Fruit fly (Drosophila melanogaster) whole organism, wandering third instar larva: ENCODE data around the gene Shmt.

Experiments
- Abd-B ChIP-seq: fragments of >200 bp; optimal IDR thresholded peaks from 2 replicates; lab custom pipeline; 2017; ENCODE audit warnings: missing biosample characterization, missing genetic modification characterization
- CG32264 ChIP-seq: fragments of 200-800 bp; sonication (Bioruptor generic); optimal IDR thresholded peaks from 2 replicates; lab custom pipeline; 2016; ENCODE audit warnings: missing biosample characterization, missing genetic modification characterization
- CG9705 ChIP-seq: fragments of 200-800 bp; sonication (Bioruptor generic); optimal IDR thresholded peaks from 2 replicates; lab custom pipeline; 2018; ENCODE audit warnings: missing biosample characterization, mild to moderate bottlenecking, missing genetic modification characterization
- CrebA ChIP-seq: fragments of 200-800 bp; sonication (Bioruptor generic); optimal IDR thresholded peaks from 2 replicates; lab custom pipeline; 2016; ENCODE audit warnings: missing biosample characterization, mild to moderate bottlenecking, missing genetic modification characterization, borderline replicate concordance
- Dfd ChIP-seq: fragments of >200 bp; optimal IDR thresholded peaks from 2 replicates; lab custom pipeline; 2017; ENCODE audit warnings: missing biosample characterization, missing genetic modification characterization
- Dif ChIP-seq: fragments of 200-275, 200-300 bp; sonication (Bioruptor generic); optimal IDR thresholded peaks from 2 replicates; lab custom pipeline; 2018; ENCODE audit warnings: missing biosample characterization, missing genetic modification characterization; ENCODE audit not compliant: partially characterized antibody
- GATAd ChIP-seq: sonication (Bioruptor generic); optimal IDR thresholded peaks from 2 replicates; lab custom pipeline; 2016; ENCODE audit warnings: missing biosample characterization, missing genetic modification characterization
- HLH106 ChIP-seq: fragments of 200-800 bp; optimal IDR thresholded peaks from 3 replicates; lab custom pipeline; 2019; ENCODE audit warnings: missing biosample characterization, mild to moderate bottlenecking, missing genetic modification characterization, moderate library complexity
- Hnf4 ChIP-seq: fragments of 200-800 bp; sonication (Bioruptor generic); optimal IDR thresholded peaks from 2 replicates; lab custom pipeline; 2016; ENCODE audit warnings: missing biosample characterization, mild to moderate bottlenecking, missing genetic modification characterization
- Hr78 ChIP-seq: fragments of >200 bp; optimal IDR thresholded peaks from 2 replicates; lab custom pipeline; 2017; ENCODE audit warnings: missing biosample characterization, missing genetic modification characterization
- Hr83 ChIP-seq: fragments of 200-300 bp; sonication (Bioruptor generic); optimal IDR thresholded peaks from 2 replicates; lab custom pipeline; 2016; ENCODE audit warnings: missing biosample characterization, mild to moderate bottlenecking, missing genetic modification characterization, moderate library complexity; ENCODE audit not compliant: poor library complexity, severe bottlenecking
- Jra ChIP-seq: sonication (Bioruptor generic); optimal IDR thresholded peaks from 2 replicates; lab custom pipeline; 2016; ENCODE audit warnings: missing biosample characterization, missing genetic modification characterization
- Mio ChIP-seq: sonication (Bioruptor generic); optimal IDR thresholded peaks from 2 replicates; lab custom pipeline; 2016; ENCODE audit warnings: missing biosample characterization, missing genetic modification characterization
- Myc ChIP-seq: fragments of >200 bp; optimal IDR thresholded peaks from 2 replicates; lab custom pipeline; 2017
- N ChIP-seq: fragments of >200 bp; optimal IDR thresholded peaks from 2 replicates; lab custom pipeline; 2018; ENCODE audit warnings: missing biosample characterization, missing external identifiers, missing genetic modification characterization
- OdsH ChIP-seq: fragments of 200-800 bp; sonication (Bioruptor generic); optimal IDR thresholded peaks from 2 replicates; lab custom pipeline; 2016; ENCODE audit warnings: missing biosample characterization, mild to moderate bottlenecking, missing genetic modification characterization
- Rel ChIP-seq, 2 experiments: fragments of 200-800 bp; sonication (Bioruptor generic) in 1 of 2; optimal IDR thresholded peaks; 2 replicates in 1 of 2; 3 replicates in 1 of 2; lab custom pipeline; 2016 to 2019; ENCODE audit warnings: mild to moderate bottlenecking in 2 of 2, missing biosample characterization in 2 of 2, missing genetic modification characterization in 2 of 2, moderate library complexity in 1 of 2
- Sp1 ChIP-seq: fragments of 200-800 bp; sonication (Bioruptor generic); optimal IDR thresholded peaks from 3 replicates; lab custom pipeline; 2019; ENCODE audit warnings: missing biosample characterization, mild to moderate bottlenecking, missing genetic modification characterization, moderate library complexity
- Vsx2 ChIP-seq: fragments of 200-300, 225-300 bp; sonication (Bioruptor generic); optimal IDR thresholded peaks from 2 replicates; lab custom pipeline; 2018; ENCODE audit warnings: missing biosample characterization, missing genetic modification characterization; ENCODE audit not compliant: partially characterized antibody
- br ChIP-seq: fragments of 200-800 bp; sonication (Bioruptor generic); optimal IDR thresholded peaks from 2 replicates; lab custom pipeline; 2016; ENCODE audit warnings: missing biosample characterization, missing genetic modification characterization
- brk ChIP-seq: fragments of 200-800 bp; sonication (Bioruptor generic); optimal IDR thresholded peaks from 2 replicates; lab custom pipeline; 2016; ENCODE audit warnings: missing biosample characterization, mild to moderate bottlenecking, missing genetic modification characterization
- dl ChIP-seq, 2 experiments: fragments of 175-275, 200-275 bp in 1 of 2; fragments of 200-275 bp in 1 of 2; sonication (Bioruptor generic); optimal IDR thresholded peaks; lab custom pipeline; 2018; ENCODE audit warnings: mild to moderate bottlenecking in 2 of 2, missing biosample characterization in 2 of 2, missing genetic modification characterization in 2 of 2, moderate library complexity in 2 of 2; ENCODE audit not compliant: partially characterized antibody in 2 of 2, insufficient read depth in 1 of 2
- dmrt93B ChIP-seq: fragments of 200-800 bp; sonication (Bioruptor generic); optimal IDR thresholded peaks from 2 replicates; lab custom pipeline; 2018; ENCODE audit warnings: missing biosample characterization, mild to moderate bottlenecking, missing genetic modification characterization
- dsf ChIP-seq: sonication (Bioruptor generic); optimal IDR thresholded peaks from 2 replicates; lab custom pipeline; 2016; ENCODE audit warnings: missing biosample characterization, missing genetic modification characterization, borderline replicate concordance
- ey ChIP-seq: fragments of 200-800 bp; sonication (Bioruptor generic); optimal IDR thresholded peaks from 2 replicates; lab custom pipeline; 2016; ENCODE audit warnings: missing biosample characterization, missing genetic modification characterization
- foxo ChIP-seq, 2 experiments: fragments of 200-800 bp; sonication (Bioruptor generic); optimal IDR thresholded peaks; 2 replicates in 1 of 2; 3 replicates in 1 of 2; lab custom pipeline; 2016 to 2017; ENCODE audit warnings: missing biosample characterization in 2 of 2, missing genetic modification characterization in 2 of 2
- fru ChIP-seq: fragments of 200-800 bp; sonication (Bioruptor generic); optimal IDR thresholded peaks from 3 replicates; lab custom pipeline; 2016; ENCODE audit warnings: missing biosample characterization, mild to moderate bottlenecking, missing genetic modification characterization
- h ChIP-seq: fragments of 200-800 bp; sonication (Bioruptor generic); optimal IDR thresholded peaks from 3 replicates; lab custom pipeline; 2016; ENCODE audit warnings: missing biosample characterization, mild to moderate bottlenecking, missing genetic modification characterization
- jim ChIP-seq: fragments of 175-275, 200-325 bp; sonication (Bioruptor generic); optimal IDR thresholded peaks from 2 replicates; lab custom pipeline; 2016; ENCODE audit warnings: missing biosample characterization, mild to moderate bottlenecking, missing genetic modification characterization
- lola ChIP-seq: fragments of >200 bp; optimal IDR thresholded peaks from 2 replicates; lab custom pipeline; 2017; ENCODE audit warnings: missing biosample characterization, missing genetic modification characterization
- pan ChIP-seq: fragments of >200 bp; optimal IDR thresholded peaks from 2 replicates; lab custom pipeline; 2017
- psq ChIP-seq: fragments of 200-800 bp; sonication (Bioruptor generic); optimal IDR thresholded peaks from 3 replicates; lab custom pipeline; 2017; ENCODE audit warnings: missing biosample characterization, mild to moderate bottlenecking, missing genetic modification characterization, moderate library complexity
- rgr ChIP-seq: fragments of 200-800 bp; sonication (Bioruptor generic); optimal IDR thresholded peaks from 3 replicates; lab custom pipeline; 2016; ENCODE audit warnings: missing biosample characterization, mild to moderate bottlenecking, missing genetic modification characterization
- sage ChIP-seq: fragments of 200-800 bp; sonication (Bioruptor generic); optimal IDR thresholded peaks from 2 replicates; lab custom pipeline; 2016; ENCODE audit warnings: missing biosample characterization, mild to moderate bottlenecking, missing genetic modification characterization
- sv ChIP-seq: fragments of 200-800 bp; sonication (Bioruptor generic); optimal IDR thresholded peaks from 3 replicates; lab custom pipeline; 2016; ENCODE audit warnings: missing biosample characterization, missing genetic modification characterization
- tai ChIP-seq: sonication (Bioruptor generic); optimal IDR thresholded peaks from 2 replicates; lab custom pipeline; 2016; ENCODE audit warnings: missing biosample characterization, missing genetic modification characterization
- usp ChIP-seq: fragments of >200 bp; optimal IDR thresholded peaks from 2 replicates; lab custom pipeline; 2017; ENCODE audit warnings: missing biosample characterization, missing genetic modification characterization
- woc ChIP-seq: sonication (Bioruptor generic); optimal IDR thresholded peaks from 2 replicates; lab custom pipeline; 2016; ENCODE audit warnings: missing biosample characterization, mild to moderate bottlenecking, missing genetic modification characterization

Shmt gene

dm6 chrX:5888933-5889332 lies 27.7 kb downstream of the Shmt start:
- TF ChIP-seq dmrt93B (GFP tag; lab: Kevin White, UChicago) (no peak), CG9705 (GFP tag; lab: Kevin White, UChicago) (no peak), OdsH (GFP tag; lab: Kevin White, UChicago) (peak; percentile 20), sage (GFP tag; lab: Kevin White, UChicago) (no peak), CG32264 (GFP tag; lab: Kevin White, UChicago) (no peak), HLH106 (tag; lab: Kevin White, UChicago) (peak; percentile 17), Dfd (no peak), foxo (GFP tag; optimal IDR thresholded peaks at IDR 0.05; lab: Kevin White, UChicago) (peak in 1 of 2 experiments; percentile 49), Dif (GFP tag; lab: Kevin White, UChicago) (no peak), ey (GFP tag; lab: Kevin White, UChicago) (peak; percentile 47), Myc (lab: Kevin White, UChicago) (no peak), rgr (GFP tag; lab: Kevin White, UChicago) (peak; percentile 46), fru (peak; percentile 51), CrebA (no peak), h (GFP tag; lab: Kevin White, UChicago) (peak; percentile 18), psq (no peak), Hr83 (GFP tag; lab: Kevin White, UChicago) (no peak), br (GFP tag; lab: Kevin White, UChicago) (no peak), Mio (no peak), woc (GFP tag; lab: Kevin White, UChicago) (peak; percentile 49), dsf (no peak), brk (GFP tag; lab: Kevin White, UChicago) (no peak), N (no peak), GATAd (GFP tag; lab: Kevin White, UChicago) (no peak), Jra (GFP tag; lab: Kevin White, UChicago) (no peak), pan (lab: Kevin White, UChicago) (no peak), lola (no peak), Hr78 (GFP tag; lab: Kevin White, UChicago) (no peak), dl (GFP tag; optimal IDR thresholded peaks at IDR 0.05; lab: Kevin White, UChicago; ENCODE audit: insufficient read depth in 1 of 2, partially characterized antibody in 2 of 2) (no peak), sv (GFP tag; lab: Kevin White, UChicago) (no peak), Vsx2 (GFP tag; lab: Kevin White, UChicago) (no peak), usp (no peak), Abd-B (GFP tag; lab: Kevin White, UChicago) (no peak), tai (GFP tag; lab: Kevin White, UChicago) (no peak), Hnf4 (GFP tag; lab: Kevin White, UChicago) (peak; percentile 29), Sp1 (peak; percentile 14), jim (no peak), Rel (GFP tag; optimal IDR thresholded peaks at IDR 0.05; lab: Kevin White, UChicago) (no peak), Rel (tag; optimal IDR thresholded peaks at IDR 0.05; lab: Kevin White, UChicago) (no peak)

- TF ChIP-seq CrebA, result no peak
- TF ChIP-seq foxo (GFP tag; optimal IDR thresholded peaks at IDR 0.05; lab: Kevin White, UChicago), result peak in 1 of 2 experiments; percentile 2
- no peak for TF ChIP-seq Vsx2 (GFP tag; lab: Kevin White, UChicago)
- TF ChIP-seq Rel (GFP tag; optimal IDR thresholded peaks at IDR 0.05; lab: Kevin White, UChicago), result no peak
- TF ChIP-seq Rel (tag; optimal IDR thresholded peaks at IDR 0.05; lab: Kevin White, UChicago), result no peak
- no peak for TF ChIP-seq Abd-B (GFP tag; lab: Kevin White, UChicago)
- TF ChIP-seq OdsH (GFP tag; lab: Kevin White, UChicago), result no peak
- TF ChIP-seq jim, result no peak
- no peak for TF ChIP-seq sage (GFP tag; lab: Kevin White, UChicago)
- TF ChIP-seq br (GFP tag; lab: Kevin White, UChicago), result no peak
- TF ChIP-seq h (GFP tag; lab: Kevin White, UChicago), result peak; percentile 31
- no peak for TF ChIP-seq tai (GFP tag; lab: Kevin White, UChicago)
- peak; percentile 33 for TF ChIP-seq fru
- peak; percentile 26 for TF ChIP-seq Sp1
- TF ChIP-seq Myc (lab: Kevin White, UChicago), result no peak
- no peak for TF ChIP-seq CG9705 (GFP tag; lab: Kevin White, UChicago)
- no peak for TF ChIP-seq sv (GFP tag; lab: Kevin White, UChicago)
- TF ChIP-seq N, result no peak
- no peak for TF ChIP-seq Dif (GFP tag; lab: Kevin White, UChicago)
- peak; percentile 15 for TF ChIP-seq woc (GFP tag; lab: Kevin White, UChicago)
- TF ChIP-seq HLH106 (tag; lab: Kevin White, UChicago), result peak; percentile 36
- TF ChIP-seq Hr83 (GFP tag; lab: Kevin White, UChicago), result no peak
Observed at dm6 chrX:5888260-5888659, 28.3 kb downstream of the Shmt start.
